Fruit fly (Drosophila melanogaster): ENCODE measurements around the gene ppk21.

dm6 chr3R:29696359-29696758, 31.8 kb downstream of the ppk21 start:
- no peak for TF ChIP-seq CG8478 (optimal IDR thresholded peaks at IDR 0.05)
- no peak for TF ChIP-seq CTCF (optimal IDR thresholded peaks at IDR 0.05)

All from S2 (cell line).